Worm (Caenorhabditis elegans) whole organism, L2 larva: ENCODE data around the gene lig-4.

ENCODE experiments used
- ZK546.5 ChIP-seq: sonication (generic microtip); optimal IDR thresholded peaks from 2 replicates; lab custom pipeline; 2017; ENCODE audit warnings: missing biosample characterization, missing genetic modification characterization
- aly-2 ChIP-seq: fragments of 150-350 bp; optimal IDR thresholded peaks from 2 replicates; lab custom pipeline; 2014; ENCODE audit warnings: missing biosample characterization, missing genetic modification characterization
- ama-1 ChIP-seq: fragments of 150-350 bp; optimal IDR thresholded peaks from 2 replicates; lab custom pipeline; 2018; ENCODE audit warnings: inconsistent platforms
- ceh-16 ChIP-seq: fragments of 150-350 bp; optimal IDR thresholded peaks from 2 replicates; lab custom pipeline; 2014; ENCODE audit warnings: missing biosample characterization, missing genetic modification characterization
- ceh-82 ChIP-seq: fragments of 150-350 bp; optimal IDR thresholded peaks from 2 replicates; lab custom pipeline; 2014; ENCODE audit warnings: missing biosample characterization, missing genetic modification characterization
- nhr-11 ChIP-seq: fragments of 150-350 bp; optimal IDR thresholded peaks from 2 replicates; lab custom pipeline; 2014; ENCODE audit warnings: missing biosample characterization, missing genetic modification characterization
- nhr-12 ChIP-seq: fragments of 150-350 bp; optimal IDR thresholded peaks from 2 replicates; lab custom pipeline; 2014; ENCODE audit warnings: missing biosample characterization, missing genetic modification characterization
- nhr-77 ChIP-seq: fragments of 150-350 bp; optimal IDR thresholded peaks from 2 replicates; lab custom pipeline; 2014; ENCODE audit warnings: missing biosample characterization, missing genetic modification characterization
- peb-1 ChIP-seq: fragments of 150-350 bp; optimal IDR thresholded peaks from 2 replicates; lab custom pipeline; 2014; ENCODE audit warnings: missing biosample characterization, missing genetic modification characterization
- unc-55 ChIP-seq: fragments of 150-350 bp; sonication (generic microtip); optimal IDR thresholded peaks from 3 replicates; lab custom pipeline; 2014; ENCODE audit warnings: missing biosample characterization, missing genetic modification reagents, missing genetic modification characterization
- ztf-11 ChIP-seq: sonication (generic microtip); optimal IDR thresholded peaks from 2 replicates; lab custom pipeline; 2017; ENCODE audit warnings: missing biosample characterization, missing genetic modification characterization

DNA sequence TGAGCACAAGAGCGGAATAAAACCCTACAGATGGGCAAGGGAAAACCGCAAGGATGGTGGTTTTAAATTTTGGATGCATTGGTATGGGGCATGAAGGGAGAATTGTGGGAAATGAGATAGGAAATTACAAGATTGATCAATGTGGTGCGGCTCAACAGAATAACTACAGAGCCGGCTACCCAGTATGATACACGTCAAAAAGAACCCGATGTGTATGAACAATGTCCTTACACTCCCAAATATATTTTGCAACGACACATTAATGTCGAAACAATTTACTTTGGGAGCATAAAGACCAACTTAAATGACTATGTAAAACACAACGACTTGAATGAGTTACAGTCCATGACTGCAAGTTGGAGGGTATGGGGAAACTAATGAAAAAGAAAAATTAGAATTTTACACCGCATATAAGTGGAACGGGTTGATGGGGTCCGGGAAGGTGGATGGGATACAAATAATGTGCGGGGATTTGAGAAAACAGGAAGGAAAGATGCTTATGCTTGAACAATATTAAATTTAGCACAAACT is 25.6 kb upstream of the lig-4 start:
- TF ChIP-seq nhr-11 (tag; lab: Kevin White, UChicago) (no peak), ZK546.5 (tag; lab: Kevin White, UChicago) (no peak), ceh-82 (no peak), aly-2 (no peak), nhr-12 (tag; lab: Kevin White, UChicago) (no peak), nhr-77 (tag; lab: Kevin White, UChicago) (no peak), ztf-11 (no peak), peb-1 (tag; lab: Kevin White, UChicago) (no peak), unc-55 (GFP tag; lab: Kevin White, UChicago) (no peak), ama-1 (lab: Kevin White, UChicago) (no peak), ceh-16 (tag; lab: Kevin White, UChicago) (no peak)
